Fruit fly (Drosophila melanogaster) S2 (cell line): ENCODE data around the gene CG15022.

Source experiments
- CG8478 ChIP-seq: fragments of >200 bp; optimal IDR thresholded peaks from 2 replicates; lab custom pipeline; 2018
- CTCF ChIP-seq, 2 experiments: fragments of >200 bp; optimal IDR thresholded peaks; 2 replicates each; lab custom pipeline; 2018

CG15022 gene

DNA sequence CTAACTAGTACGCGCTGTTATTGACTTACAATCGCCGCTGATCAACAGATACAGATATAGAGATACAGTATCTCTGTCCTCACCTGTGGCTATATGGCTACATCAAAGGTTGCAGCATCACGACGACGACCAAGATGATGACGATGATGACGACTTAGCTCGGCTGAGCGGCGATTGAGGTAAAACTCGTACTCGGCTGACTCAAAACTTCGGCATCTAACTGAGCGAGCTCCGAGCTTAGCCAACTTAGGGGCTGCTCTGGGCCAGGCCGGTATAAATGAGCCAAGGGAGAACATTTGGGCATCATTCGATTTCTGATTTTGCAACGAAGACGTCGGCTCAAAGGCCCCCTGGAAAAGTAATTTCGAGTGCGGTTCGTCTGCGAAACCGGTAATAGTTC lies 23.7 kb downstream of the CG15022 start, which contains the start of gene CG15021:
TSS of gene CG15021 (plus strand) at position 301 of the 400 bp plus-strand sequence.
- TF ChIP-seq CTCF (optimal IDR thresholded peaks at IDR 0.05; lab: Kevin White, UChicago) (no peak), CG8478 (no peak)

DNA sequence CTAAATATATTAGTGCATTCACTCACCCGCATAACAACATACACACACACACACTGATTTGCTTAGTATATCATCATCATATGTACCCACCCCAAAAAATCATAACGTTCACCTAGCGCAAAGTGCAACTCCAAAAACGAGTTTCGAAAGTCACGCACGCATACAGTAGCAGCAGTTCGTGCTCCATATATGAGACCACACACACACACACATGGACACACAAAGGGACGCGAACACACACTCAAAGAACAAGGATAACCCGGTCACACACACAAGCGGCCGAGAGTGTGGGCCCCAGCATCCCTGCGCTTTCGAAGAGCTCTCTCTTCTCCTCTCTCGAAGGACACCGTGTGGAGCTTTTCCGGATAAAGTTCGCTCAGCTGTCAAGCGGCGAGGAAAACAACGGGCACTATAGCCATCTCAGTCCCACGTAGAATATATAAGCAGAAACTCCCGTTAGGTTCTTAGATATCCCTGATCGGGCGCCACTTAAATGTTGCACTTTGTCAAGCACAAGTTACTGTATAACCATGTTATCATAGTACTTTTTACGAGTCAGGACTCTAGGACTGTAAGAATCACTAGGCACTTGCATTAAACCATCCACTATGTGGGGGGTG lies 28.9 kb downstream of the CG15022 start:
- no peak for TF ChIP-seq CTCF (optimal IDR thresholded peaks at IDR 0.05; lab: Kevin White, UChicago)
- no peak for TF ChIP-seq CG8478

DNA sequence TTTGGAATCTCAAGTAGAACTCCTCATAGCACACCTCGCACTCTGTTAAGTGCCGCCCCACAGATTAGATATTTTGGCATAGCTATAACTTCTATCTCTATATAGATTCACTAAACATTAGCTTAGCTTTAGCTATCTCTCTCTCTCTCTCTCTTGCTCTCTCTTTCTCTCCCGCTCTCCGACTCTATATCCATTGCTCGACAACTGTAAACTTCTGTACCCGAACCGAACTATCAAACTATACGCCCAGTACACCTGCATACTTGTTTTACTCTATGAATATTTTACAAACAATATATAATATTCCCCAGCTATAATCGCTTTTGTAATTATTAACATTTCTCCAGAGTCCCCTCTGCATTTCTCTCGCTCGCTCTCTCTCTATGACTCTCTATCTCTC lies 29.8 kb downstream of the CG15022 start:
- TF ChIP-seq CTCF (optimal IDR thresholded peaks at IDR 0.05; lab: Kevin White, UChicago), result no peak
- TF ChIP-seq CG8478, result no peak

DNA sequence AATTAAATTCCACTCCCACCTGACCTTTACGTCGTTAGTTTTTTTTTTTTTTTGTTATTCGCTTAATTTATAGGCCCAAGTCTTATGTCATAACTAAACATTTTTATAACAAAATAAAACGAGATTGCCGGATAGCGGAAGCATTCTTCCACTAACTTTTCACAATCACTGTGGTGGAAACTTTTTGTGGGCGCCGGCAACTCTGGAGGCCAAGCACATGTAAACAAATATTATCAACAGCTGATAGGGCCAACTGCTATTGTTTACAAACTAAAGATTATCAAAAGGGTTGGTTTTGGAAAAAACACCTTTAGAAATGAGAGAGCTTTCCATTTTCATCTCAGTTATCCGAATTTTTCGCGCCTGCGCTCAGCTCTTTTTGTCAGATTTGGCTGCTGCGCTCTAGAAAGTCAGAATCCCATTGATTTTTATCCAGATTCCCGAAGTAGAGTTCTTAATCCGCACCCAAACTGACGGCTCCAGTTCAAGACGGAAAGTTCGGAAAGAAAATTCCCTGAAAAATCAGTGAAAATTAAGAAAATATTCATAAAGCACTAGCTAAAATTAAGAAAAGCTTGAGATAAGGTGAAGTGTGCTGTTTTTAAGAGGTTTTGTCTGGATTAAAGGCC lies 31.1 kb downstream of the CG15022 start, which contains the start of gene nAChRbeta1:
TSS of gene nAChRbeta1 (plus strand) at position 432 of the 629 bp plus-strand sequence.
- TF ChIP-seq CG8478 (no peak), CTCF (optimal IDR thresholded peaks at IDR 0.05; lab: Kevin White, UChicago) (no peak)

DNA sequence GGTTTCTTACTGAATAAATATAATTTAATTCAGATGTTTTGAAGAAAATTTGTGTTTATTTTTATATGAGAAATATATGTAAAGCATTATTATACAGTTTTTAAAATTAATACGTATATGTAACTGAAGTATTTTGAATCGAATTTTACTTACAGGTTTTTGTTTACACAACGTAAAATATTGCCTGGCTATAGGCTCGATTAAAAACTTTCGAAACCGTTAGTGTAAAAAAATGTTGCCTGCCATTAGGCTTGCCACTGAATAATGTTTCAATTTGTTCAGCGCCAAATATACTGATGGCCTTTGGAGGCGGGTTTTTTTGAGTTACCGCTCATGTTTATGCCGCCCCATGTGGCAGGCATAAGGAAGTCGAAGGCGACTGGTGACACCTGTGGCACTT lies 33.5 kb downstream of the CG15022 start:
- TF ChIP-seq CTCF (optimal IDR thresholded peaks at IDR 0.05; lab: Kevin White, UChicago) (no peak), CG8478 (no peak)

DNA sequence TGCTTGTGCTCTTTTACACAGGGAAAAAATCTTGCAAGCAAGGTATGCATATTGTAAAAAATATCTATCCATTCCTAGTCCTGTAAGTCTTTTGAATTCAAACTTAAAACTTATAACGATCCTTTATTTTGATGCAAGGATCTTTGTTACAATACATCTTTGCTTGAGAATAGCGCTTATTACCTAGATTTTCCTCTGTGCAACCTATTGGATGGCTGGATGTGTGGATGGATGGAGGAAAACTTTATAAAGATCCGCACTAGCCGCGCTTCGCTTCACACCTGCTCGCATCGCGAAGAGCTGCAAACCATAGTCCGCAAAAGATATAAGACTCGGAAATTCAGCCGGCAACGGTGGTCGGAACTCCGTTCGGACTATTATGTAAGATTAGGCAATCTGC lies 38.8 kb downstream of the CG15022 start, which contains the start of gene CG15020:
TSS of gene CG15020 (plus strand) at position 301 of the 400 bp plus-strand sequence.
- TF ChIP-seq CG8478 (no peak), CTCF (optimal IDR thresholded peaks at IDR 0.05; lab: Kevin White, UChicago) (no peak)

DNA sequence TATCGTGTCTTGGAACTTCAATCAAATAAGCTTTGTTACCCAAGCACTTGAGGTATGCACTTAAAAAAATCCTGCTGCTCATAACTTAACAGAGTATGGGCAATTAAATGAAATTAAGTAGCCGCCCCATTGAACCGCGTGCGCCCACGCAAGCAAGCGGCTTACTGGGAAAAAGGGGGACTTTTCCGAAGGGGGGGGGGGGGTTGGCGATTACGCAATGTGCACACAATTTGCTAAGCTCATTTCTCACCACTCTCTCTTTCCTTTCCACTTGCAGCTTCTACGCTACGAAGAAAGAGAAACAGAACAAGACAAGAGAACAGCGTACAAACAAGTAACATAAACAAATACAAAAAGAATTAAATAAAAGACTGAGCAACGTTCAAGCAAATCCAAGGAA lies 42.6 kb downstream of the CG15022 start:
- no peak for TF ChIP-seq CG8478
- no peak for TF ChIP-seq CTCF (optimal IDR thresholded peaks at IDR 0.05; lab: Kevin White, UChicago)

DNA sequence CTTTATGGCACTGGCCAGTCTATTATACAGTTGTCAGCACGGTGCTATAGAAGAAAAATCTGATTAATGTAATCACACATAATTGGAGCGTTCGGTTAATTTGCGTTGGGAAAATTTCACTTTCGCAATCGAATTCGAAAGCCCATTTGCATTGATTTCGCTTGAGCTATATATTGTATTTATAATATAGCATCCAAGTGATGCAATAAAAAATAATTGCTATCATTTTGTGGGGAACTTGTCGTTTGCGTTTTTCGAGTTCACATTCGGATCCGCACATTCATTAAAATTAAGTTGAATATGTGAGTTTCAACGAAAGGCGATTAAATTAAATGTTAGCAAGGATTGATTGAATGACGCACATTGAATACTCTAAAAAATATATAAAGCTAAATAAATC lies 43.0 kb downstream of the CG15022 start:
- TF ChIP-seq CTCF (optimal IDR thresholded peaks at IDR 0.05; lab: Kevin White, UChicago), result no peak
- no peak for TF ChIP-seq CG8478

DNA sequence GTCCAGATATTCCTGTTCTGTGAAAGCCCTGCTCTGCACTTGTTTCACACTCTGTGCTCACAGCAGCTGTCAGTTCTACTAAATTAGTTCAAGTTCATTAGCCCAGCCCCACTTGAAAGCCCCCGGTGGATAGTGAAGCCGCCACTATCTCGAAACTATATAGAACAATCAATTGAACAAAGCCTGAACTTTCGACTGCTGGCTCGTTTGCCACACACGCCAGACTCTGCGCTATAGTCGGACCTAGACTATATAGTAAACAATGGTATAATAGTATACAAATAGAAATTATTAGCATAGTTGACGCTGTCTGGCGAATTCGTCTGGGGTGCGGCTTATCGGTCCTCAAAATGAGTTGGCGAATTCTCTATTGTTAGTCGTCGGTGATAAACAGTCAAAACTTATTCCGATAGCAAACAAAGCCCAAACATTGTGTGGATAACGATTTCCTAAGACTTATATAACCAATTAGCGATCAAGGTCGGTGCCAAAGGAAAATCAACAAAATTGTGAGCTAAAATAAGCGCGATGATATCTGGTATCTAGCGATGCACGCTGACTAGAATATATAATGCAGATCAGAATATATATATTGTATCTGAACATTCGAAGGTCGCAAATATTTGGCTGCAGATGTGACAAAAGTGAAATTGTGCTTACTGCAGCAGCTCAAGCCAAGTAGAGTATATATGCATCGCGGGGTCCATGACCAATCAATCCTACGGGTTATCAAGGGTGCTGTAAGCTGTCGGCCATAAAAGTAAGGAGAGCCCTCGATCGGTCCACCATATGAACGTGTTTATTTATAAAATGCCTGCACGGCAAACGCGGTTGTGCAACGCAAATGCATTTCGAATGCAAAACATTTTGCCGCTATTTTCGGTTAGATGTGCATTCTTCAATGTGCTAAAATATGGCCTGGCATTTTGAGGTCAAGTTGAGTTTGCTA lies 44.5 kb downstream of the CG15022 start:
- no peak for TF ChIP-seq CG8478
- no peak for TF ChIP-seq CTCF (optimal IDR thresholded peaks at IDR 0.05; lab: Kevin White, UChicago)

DNA sequence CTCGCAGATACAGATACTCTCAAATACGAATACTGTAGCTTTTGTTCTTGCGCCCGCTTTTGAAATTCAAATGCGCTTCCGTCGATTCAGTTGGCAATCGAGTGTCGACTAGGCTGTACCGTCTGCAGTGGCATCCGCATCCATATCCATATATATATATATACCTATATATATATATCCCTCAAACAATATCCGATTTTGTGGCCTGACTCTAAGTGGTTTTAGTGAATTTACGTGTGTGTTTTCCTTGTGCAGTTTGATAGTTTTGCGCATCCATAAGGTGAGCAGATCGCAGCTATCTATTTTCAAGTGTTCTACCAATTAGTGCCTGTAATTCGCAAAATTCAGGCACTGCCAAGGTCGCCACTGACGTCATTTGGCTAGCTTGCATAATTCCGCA lies 45.5 kb downstream of the CG15022 start:
- no peak for TF ChIP-seq CG8478
- TF ChIP-seq CTCF (optimal IDR thresholded peaks at IDR 0.05; lab: Kevin White, UChicago), result no peak

DNA sequence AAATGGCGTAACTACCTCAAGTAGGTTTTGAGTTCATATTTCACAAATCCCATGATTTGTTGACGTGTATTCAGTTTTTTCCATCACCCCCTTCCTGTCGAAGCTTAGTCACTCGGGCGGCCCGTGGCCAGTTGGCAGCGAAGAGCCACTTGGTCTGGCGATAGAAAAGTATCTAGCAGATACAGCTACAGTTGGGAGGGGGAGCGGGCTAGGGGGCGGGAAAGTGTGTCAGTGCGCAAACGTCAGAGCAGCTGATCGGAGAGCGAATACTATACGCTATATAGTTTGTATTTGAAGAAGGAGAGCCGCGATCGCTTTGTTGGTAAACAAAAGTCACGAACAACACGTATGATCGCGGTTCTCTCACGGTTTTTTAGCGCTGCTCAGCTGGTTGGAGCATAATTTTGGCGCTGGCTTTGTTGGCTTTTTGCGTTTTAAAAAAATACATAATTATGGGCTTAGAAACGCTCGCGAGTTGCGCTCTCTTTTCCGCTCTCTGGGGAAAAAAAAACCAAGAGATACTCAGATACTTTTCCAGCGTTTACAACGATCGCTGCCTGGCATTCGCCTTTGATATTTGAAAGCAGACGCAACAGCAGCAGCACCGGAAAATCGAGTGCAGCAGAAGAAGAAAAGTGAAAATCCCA lies 46.2 kb downstream of the CG15022 start:
- no peak for TF ChIP-seq CTCF (optimal IDR thresholded peaks at IDR 0.05; lab: Kevin White, UChicago)
- TF ChIP-seq CG8478, result no peak

DNA sequence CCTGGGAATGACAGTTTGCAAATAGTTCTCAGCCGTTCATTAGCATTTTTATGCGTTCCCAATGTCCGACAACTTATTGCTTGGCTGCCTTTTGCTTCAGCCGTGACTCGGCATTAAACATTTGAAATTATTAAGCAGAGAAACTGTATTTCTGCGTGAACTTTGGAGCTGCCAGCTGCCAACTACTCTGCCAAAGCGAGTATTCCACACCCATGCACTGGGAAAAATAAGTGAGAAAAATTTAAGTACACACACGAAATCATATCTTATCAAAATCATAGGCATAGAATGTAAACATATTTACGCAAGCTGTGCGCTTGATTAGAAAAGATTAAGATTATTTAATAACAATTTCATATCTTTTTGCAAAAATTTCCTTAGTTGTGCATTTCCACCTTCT lies 47.1 kb downstream of the CG15022 start:
- TF ChIP-seq CTCF (optimal IDR thresholded peaks at IDR 0.05; lab: Kevin White, UChicago) (no peak), CG8478 (no peak)

DNA sequence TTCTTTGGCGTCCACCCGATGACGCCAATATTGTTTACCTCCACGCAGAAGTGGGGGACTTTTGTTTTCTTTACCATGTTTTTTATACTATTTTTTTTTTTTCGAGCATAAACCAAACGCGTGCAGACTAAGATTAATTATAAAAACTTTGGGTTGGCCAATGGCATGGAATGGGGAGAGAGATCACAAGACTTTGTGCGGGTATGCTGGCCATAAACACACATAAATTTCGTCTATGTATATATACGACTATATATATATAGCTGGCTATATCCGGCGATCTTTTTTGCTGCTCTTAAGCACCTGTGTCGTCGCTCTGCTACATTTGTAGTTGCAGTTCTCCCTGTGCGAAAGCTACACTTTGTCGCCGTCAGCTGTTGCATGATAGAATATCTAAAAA lies 48.2 kb downstream of the CG15022 start:
- TF ChIP-seq CTCF (optimal IDR thresholded peaks at IDR 0.05; lab: Kevin White, UChicago), result no peak
- no peak for TF ChIP-seq CG8478

DNA sequence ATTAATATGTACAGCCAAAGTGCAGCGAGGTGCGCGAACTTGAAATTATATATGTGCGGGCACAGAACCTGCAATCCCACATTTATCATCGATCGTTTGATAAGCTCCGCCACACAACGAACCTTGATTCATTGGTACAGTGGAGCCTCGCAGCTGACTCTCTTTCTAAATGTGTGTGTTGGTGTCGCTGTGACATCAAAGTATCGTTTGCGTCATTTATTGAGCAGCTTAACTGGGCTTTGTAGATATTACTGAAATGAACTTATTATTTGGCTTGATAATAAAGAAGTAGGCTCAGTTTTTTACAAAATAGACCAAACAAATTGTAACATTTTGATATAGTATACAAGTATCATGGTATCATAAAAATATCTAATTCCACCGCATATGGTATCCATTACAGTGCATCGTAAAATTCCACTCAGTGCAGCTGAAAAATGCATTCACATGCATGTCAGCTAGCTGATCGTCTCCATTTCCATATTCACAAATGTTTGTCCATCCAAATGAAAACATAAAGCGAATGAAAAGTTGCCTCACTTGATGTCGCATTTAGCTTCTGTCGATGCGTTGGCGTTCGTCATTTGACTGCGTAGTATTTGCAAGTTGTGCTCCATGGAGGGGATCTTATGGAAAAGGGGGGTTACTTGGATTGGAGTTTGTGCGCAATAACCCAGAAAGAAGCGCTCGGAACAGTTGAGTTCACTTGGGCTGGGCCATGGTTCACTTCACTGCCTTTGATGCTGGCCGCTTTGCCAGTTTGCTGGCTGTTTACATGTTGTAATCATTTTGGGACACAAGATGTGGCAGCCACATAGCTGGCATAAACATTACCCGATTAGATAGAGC lies 48.9 kb downstream of the CG15022 start:
- TF ChIP-seq CG8478, result no peak
- no peak for TF ChIP-seq CTCF (optimal IDR thresholded peaks at IDR 0.05; lab: Kevin White, UChicago)
